Fruit fly (Drosophila melanogaster) Kc167 (cell line): ENCODE measurements around the gene CG13012.

Source experiments
- Myc ChIP-seq: fragments of >200 bp; optimal IDR thresholded peaks from 2 replicates; lab custom pipeline; 2017; ENCODE audit warnings: missing external identifiers
- Sin3A ChIP-seq: fragments of >200 bp; optimal IDR thresholded peaks from 2 replicates; lab custom pipeline; 2018; ENCODE audit warnings: missing external identifiers
- h ChIP-seq: fragments of >200 bp; optimal IDR thresholded peaks from 3 replicates; lab custom pipeline; 2018; ENCODE audit warnings: missing external identifiers
- insv ChIP-seq: fragments of >200 bp; optimal IDR thresholded peaks from 3 replicates; lab custom pipeline; 2018; ENCODE audit warnings: missing external identifiers
- psq ChIP-seq: fragments of >200 bp; optimal IDR thresholded peaks from 2 replicates; lab custom pipeline; 2017; ENCODE audit warnings: missing external identifiers
- ttk ChIP-seq: sonication (Bioruptor generic); optimal IDR thresholded peaks from 2 replicates; lab custom pipeline; 2017; ENCODE audit warnings: missing external identifiers

Gene CG13012

dm6 chrX:16644535-16645131, 31.9 kb downstream of the CG13012 start:
- TF ChIP-seq insv (lab: Kevin White, UChicago) (no peak), ttk (lab: Kevin White, UChicago) (no peak), h (no peak), psq (no peak), Sin3A (lab: Kevin White, UChicago) (no peak), Myc (lab: Kevin White, UChicago) (no peak)

- no peak for TF ChIP-seq Sin3A (lab: Kevin White, UChicago)
- TF ChIP-seq ttk (lab: Kevin White, UChicago), result no peak
- TF ChIP-seq h, result no peak
- TF ChIP-seq insv (lab: Kevin White, UChicago), result no peak
- TF ChIP-seq Myc (lab: Kevin White, UChicago), result no peak
- no peak for TF ChIP-seq psq
Measured at dm6 chrX:16643363-16643946, 33.1 kb downstream of the CG13012 start.

dm6 chrX:16641101-16641420, 35.5 kb downstream of the CG13012 start:
- TF ChIP-seq ttk (lab: Kevin White, UChicago) (no peak), insv (lab: Kevin White, UChicago) (no peak), psq (no peak), Myc (lab: Kevin White, UChicago) (no peak), Sin3A (lab: Kevin White, UChicago) (no peak), h (no peak)

dm6 chrX:16640260-16641100, 36.1 kb downstream of the CG13012 start, which contains the start of the genes SNRPG and mthl1:
SNRPG (minus strand) TSS chrX:16640419.
mthl1 (plus strand) TSS chrX:16640968.
- TF ChIP-seq ttk (lab: Kevin White, UChicago) (no peak), psq (no peak), h (no peak), insv (lab: Kevin White, UChicago) (no peak), Myc (lab: Kevin White, UChicago) (no peak), Sin3A (lab: Kevin White, UChicago) (no peak)

- no peak for TF ChIP-seq insv (lab: Kevin White, UChicago)
- TF ChIP-seq psq, result peak; percentile 98
Measured at dm6 chrX:16637594-16638485, 38.7 kb downstream of the CG13012 start, which contains the start of gene RpS19a. RpS19a (plus strand) TSS chrX:16637894.

- no peak for TF ChIP-seq insv (lab: Kevin White, UChicago)
- no peak for TF ChIP-seq Sin3A (lab: Kevin White, UChicago)
- TF ChIP-seq h, result no peak
- no peak for TF ChIP-seq ttk (lab: Kevin White, UChicago)
- no peak for TF ChIP-seq psq
- TF ChIP-seq Myc (lab: Kevin White, UChicago), result no peak
Measured at dm6 chrX:16637106-16637590, 39.4 kb downstream of the CG13012 start, which contains the start of gene Rok. Rok (minus strand) TSS chrX:16637414.

dm6 chrX:16633181-16633957, 43.2 kb downstream of the CG13012 start:
- TF ChIP-seq Sin3A (lab: Kevin White, UChicago) (no peak), ttk (lab: Kevin White, UChicago) (no peak), insv (lab: Kevin White, UChicago) (no peak), psq (no peak), h (no peak), Myc (lab: Kevin White, UChicago) (no peak)

- TF ChIP-seq insv (lab: Kevin White, UChicago), result no peak
- no peak for TF ChIP-seq Sin3A (lab: Kevin White, UChicago)
- no peak for TF ChIP-seq ttk (lab: Kevin White, UChicago)
- TF ChIP-seq psq, result no peak
- no peak for TF ChIP-seq Myc (lab: Kevin White, UChicago)
- no peak for TF ChIP-seq h
Measured at dm6 chrX:16632135-16632534, 44.4 kb downstream of the CG13012 start, which contains the start of gene CG9777. CG9777 (minus strand) TSS chrX:16632235.

- TF ChIP-seq Myc (lab: Kevin White, UChicago) (no peak), insv (lab: Kevin White, UChicago) (no peak), Sin3A (lab: Kevin White, UChicago) (no peak), h (no peak), ttk (lab: Kevin White, UChicago) (no peak), psq (no peak)
Measured at dm6 chrX:16624519-16624918, 52.0 kb downstream of the CG13012 start.

dm6 chrX:16623524-16623923, 53.0 kb downstream of the CG13012 start:
- TF ChIP-seq Myc (lab: Kevin White, UChicago), result no peak

dm6 chrX:16621462-16621861, 55.1 kb downstream of the CG13012 start, which contains the start of gene CG9782:
CG9782 (minus strand) TSS chrX:16621589.
- TF ChIP-seq Sin3A (lab: Kevin White, UChicago) (no peak), h (no peak), psq (no peak), insv (lab: Kevin White, UChicago) (no peak), Myc (lab: Kevin White, UChicago) (no peak), ttk (lab: Kevin White, UChicago) (no peak)
